Worm (Caenorhabditis elegans): ENCODE measurements around the gene C55B6.5.

The C55B6.5 gene

ce11 chrX:7244756-7245155, 39.7 kb upstream of the C55B6.5 start (continued):
- TF ChIP-seq rbr-2 (tag; optimal IDR thresholded peaks at IDR 0.05) (no peak), lin-29 (GFP tag; IDR thresholded peaks at IDR 0.05) (no peak), egl-43 (GFP tag; IDR thresholded peaks at IDR 0.05) (no peak), cey-2 (tag; optimal IDR thresholded peaks at IDR 0.05; ENCODE audit: borderline replicate concordance, insufficient read depth) (no peak), F26F4.8 (GFP tag; conservative IDR thresholded peaks at IDR 0.05) (no peak), nhr-237 (tag; optimal IDR thresholded peaks at IDR 0.05) (no peak), nhr-111 (GFP tag; optimal IDR thresholded peaks at IDR 0.05) (no peak), mxl-3 (GFP tag; optimal IDR thresholded peaks at IDR 0.05) (peak; percentile 35), Y48G9A.11 (GFP tag; IDR thresholded peaks at IDR 0.05) (no peak), duxl-1 (tag; optimal IDR thresholded peaks at IDR 0.05; ENCODE audit: poor library complexity) (no peak), T26A8.4 (GFP tag; IDR thresholded peaks at IDR 0.05) (no peak; the same call in 1 of the 2 replicates), tra-1 (GFP tag; IDR thresholded peaks at IDR 0.05) (peak; percentile 86), mes-2 (tag; optimal IDR thresholded peaks at IDR 0.05; ENCODE audit: poor library complexity, severe bottlenecking) (peak; percentile 44), lsy-2 (tag; optimal IDR thresholded peaks at IDR 0.05) (no peak), lin-38 (GFP tag; IDR thresholded peaks at IDR 0.05) (no peak), spr-1 (tag; optimal IDR thresholded peaks at IDR 0.05) (no peak), mep-1 (tag; optimal IDR thresholded peaks at IDR 0.05) (peak; percentile 31), nhr-76 (tag; optimal IDR thresholded peaks at IDR 0.05) (no peak), nhr-25 (tag; optimal IDR thresholded peaks at IDR 0.05; ENCODE audit: borderline replicate concordance, insufficient read depth) (no peak), fkh-10 (GFP tag; optimal IDR thresholded peaks at IDR 0.05) (no peak), mdl-1 (tag; optimal IDR thresholded peaks at IDR 0.05) (peak in 1 of 2 experiments; percentile 61), dmd-8 (GFP tag; IDR thresholded peaks at IDR 0.05) (no peak), ctbp-1 (GFP tag; IDR thresholded peaks at IDR 0.05) (no peak), Y75B8A.6 (GFP tag; IDR thresholded peaks at IDR 0.05) (no peak), lin-15B (tag; optimal IDR thresholded peaks at IDR 0.05) (no peak), F10B5.3 (tag; optimal IDR thresholded peaks at IDR 0.05) (no peak), lin-1 (GFP tag; IDR thresholded peaks at IDR 0.05) (peak; percentile 85), attf-4 (tag; optimal IDR thresholded peaks at IDR 0.05) (no peak), nhr-102 (tag; optimal IDR thresholded peaks at IDR 0.05) (peak; percentile 74), nhr-10 (tag; optimal IDR thresholded peaks at IDR 0.05) (peak; percentile 53), zfp-3 (GFP tag; conservative IDR thresholded peaks at IDR 0.05) (no peak; the same call in 1 of the 2 replicates), lin-39 (tag; optimal IDR thresholded peaks at IDR 0.05) (no peak), nhr-11 (tag; optimal IDR thresholded peaks at IDR 0.05) (no peak), zip-2 (tag; optimal IDR thresholded peaks at IDR 0.05) (no peak), pha-4 (GFP tag; IDR thresholded peaks at IDR 0.05) (no peak), pha-4 (tag; optimal IDR thresholded peaks at IDR 0.05) (peak; percentile 33), ama-1 (optimal IDR thresholded peaks at IDR 0.05) (no peak), zag-1 (tag; optimal IDR thresholded peaks at IDR 0.05) (no peak), snpc-4 (tag; optimal IDR thresholded peaks at IDR 0.05) (no peak), mdt-29 (GFP tag; IDR thresholded peaks at IDR 0.05) (peak; percentile 74), unc-62 (GFP tag; optimal IDR thresholded peaks at IDR 0.05 in 1 of 2) (no peak), unc-62 (tag; optimal IDR thresholded peaks at IDR 0.05) (no peak), aha-1 (tag) (peak; percentile 90), arid-1 (GFP tag; conservative IDR thresholded peaks at IDR 0.05) (no peak), aly-2 (tag; optimal IDR thresholded peaks at IDR 0.05) (no peak), ZK337.2 (GFP tag; IDR thresholded peaks at IDR 0.05) (no peak), Y5F2A.4 (GFP tag; optimal IDR thresholded peaks at IDR 0.05) (no peak), ztf-11 (tag; optimal IDR thresholded peaks at IDR 0.05) (no peak), madf-9 (GFP tag; conservative IDR thresholded peaks at IDR 0.05) (no peak), set-16 (GFP tag; IDR thresholded peaks at IDR 0.05) (no peak), Y105C5A.15 (GFP tag; IDR thresholded peaks at IDR 0.05) (no peak), fos-1 (tag; optimal IDR thresholded peaks at IDR 0.05) (no peak), R02D3.7 (tag; optimal IDR thresholded peaks at IDR 0.05) (no peak)
